Worm (Caenorhabditis elegans) whole organism, L4 larva: ENCODE data around the gene qua-1.

Experiments
- Y75B8A.6 ChIP-seq: fragments of 200-800 bp; sonication (Bioruptor generic); IDR thresholded peaks from 2 replicates; pipeline ENCODE4 v1.3.6; 2022; ENCODE audit warnings: missing genetic modification reagents, missing genetic modification characterization, missing compliant biosample characterization
- ama-1 ChIP-seq: fragments of 150-350 bp; optimal IDR thresholded peaks from 2 replicates; lab custom pipeline; 2014; ENCODE audit warnings: inconsistent platforms, mixed read lengths
- mep-1 ChIP-seq: fragments of 150-350 bp; sonication (generic microtip); optimal IDR thresholded peaks from 3 replicates; lab custom pipeline; 2014; ENCODE audit warnings: missing biosample characterization, missing genetic modification characterization
- nhr-77 ChIP-seq: fragments of 150-350 bp; optimal IDR thresholded peaks from 2 replicates; lab custom pipeline; 2014; ENCODE audit warnings: missing biosample characterization, missing genetic modification characterization
- snpc-4 ChIP-seq: fragments of 150-350 bp; optimal IDR thresholded peaks from 2 replicates; lab custom pipeline; 2014; ENCODE audit warnings: missing biosample characterization, missing genetic modification characterization
- unc-62 ChIP-seq, 3 experiments: fragments of 150-350 bp in 1 of 3; sonication (generic microtip); optimal IDR thresholded peaks in 2 of 3; peaks in 1 of 3; 1 replicate in 1 of 3; 2 replicates in 2 of 3; lab custom pipeline; 2014 to 2017; ENCODE audit warnings: missing biosample characterization in 3 of 3, missing genetic modification characterization in 3 of 3, missing genetic modification reagents in 3 of 3, missing genotype in 1 of 3

DNA sequence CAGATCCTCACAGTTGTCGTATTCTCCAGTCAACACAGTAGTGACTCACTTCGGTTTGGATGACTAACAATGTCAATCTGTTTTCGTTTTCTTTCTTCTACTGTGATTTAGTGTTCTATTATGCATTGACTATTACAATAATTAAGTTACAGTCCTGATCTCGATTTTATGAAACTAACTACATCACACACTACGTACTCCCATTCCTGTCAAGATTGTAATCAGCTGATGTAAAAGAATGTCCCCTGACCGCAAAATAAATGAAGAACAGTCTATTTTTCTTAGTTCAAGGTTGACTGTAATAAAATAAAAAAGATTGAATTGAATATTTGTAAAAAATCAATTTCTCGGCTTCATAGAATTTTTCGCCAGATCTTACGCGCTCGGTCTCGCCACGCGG is 26.7 kb downstream of the qua-1 start:
- TF ChIP-seq mep-1 (tag; lab: Kevin White, UChicago) (no peak), nhr-77 (tag; lab: Kevin White, UChicago) (no peak), unc-62 (GFP tag; optimal IDR thresholded peaks at IDR 0.05 in 1 of 2; lab: Kevin White, UChicago) (peak in 1 of 2 experiments; percentile 75), unc-62 (tag; optimal IDR thresholded peaks at IDR 0.05; lab: Kevin White, UChicago) (no peak), ama-1 (lab: Kevin White, UChicago) (no peak), Y75B8A.6 (GFP tag; lab: Robert Waterston, UW) (no peak), snpc-4 (tag; lab: Kevin White, UChicago) (no peak)
